Fruit fly (Drosophila melanogaster): Measurements from ENCODE around the gene fd96Ca.

The fd96Ca gene

dm6 chr3R:25049742-25050517 is 32.6 kb upstream of the fd96Ca start (continued):
- TF ChIP-seq Rel (GFP tag; optimal IDR thresholded peaks at IDR 0.05) (peak; percentile 80), Rel (tag; optimal IDR thresholded peaks at IDR 0.05) (peak; percentile 97), lola (GFP tag; optimal IDR thresholded peaks at IDR 0.05) (no peak), Hr78 (GFP tag; optimal IDR thresholded peaks at IDR 0.05) (no peak), CG32264 (GFP tag; optimal IDR thresholded peaks at IDR 0.05) (no peak), Hnf4 (GFP tag; optimal IDR thresholded peaks at IDR 0.05) (peak; percentile 55), Dfd (GFP tag; optimal IDR thresholded peaks at IDR 0.05) (no peak), rgr (GFP tag; optimal IDR thresholded peaks at IDR 0.05) (peak; percentile 61), OdsH (GFP tag; optimal IDR thresholded peaks at IDR 0.05) (peak; percentile 16), Hr83 (GFP tag; optimal IDR thresholded peaks at IDR 0.05; ENCODE audit: poor library complexity, severe bottlenecking) (peak; percentile 47), usp (GFP tag; optimal IDR thresholded peaks at IDR 0.05) (no peak), Jra (GFP tag; optimal IDR thresholded peaks at IDR 0.05) (peak; percentile 79), N (GFP tag; optimal IDR thresholded peaks at IDR 0.05) (peak; percentile 82), sage (GFP tag; optimal IDR thresholded peaks at IDR 0.05) (peak; percentile 84), HLH106 (tag; optimal IDR thresholded peaks at IDR 0.05) (peak; percentile 39), foxo (GFP tag; optimal IDR thresholded peaks at IDR 0.05) (peak; percentile 29 to 48), CrebA (GFP tag; optimal IDR thresholded peaks at IDR 0.05; ENCODE audit: borderline replicate concordance) (no peak)

- TF ChIP-seq N (GFP tag; optimal IDR thresholded peaks at IDR 0.05) (no peak), Hr78 (GFP tag; optimal IDR thresholded peaks at IDR 0.05) (no peak), Dif (GFP tag; optimal IDR thresholded peaks at IDR 0.05; ENCODE audit: partially characterized antibody) (no peak)
Measured at dm6 chr3R:25050649-25051048, 31.8 kb upstream of the fd96Ca start.

dm6 chr3R:25051441-25052097 is 30.9 kb upstream of the fd96Ca start:
- TF ChIP-seq Vsx2 (GFP tag; optimal IDR thresholded peaks at IDR 0.05; ENCODE audit: partially characterized antibody) = no peak
- TF ChIP-seq foxo (GFP tag; optimal IDR thresholded peaks at IDR 0.05) = no peak
- TF ChIP-seq dmrt93B (GFP tag; optimal IDR thresholded peaks at IDR 0.05) = no peak
- no peak for TF ChIP-seq Hnf4 (GFP tag; optimal IDR thresholded peaks at IDR 0.05)
- peak; percentile 24 for TF ChIP-seq h (GFP tag; optimal IDR thresholded peaks at IDR 0.05)

dm6 chr3R:25054451-25055188 is 27.9 kb upstream of the fd96Ca start, which contains the start of gene CG31109:
CG31109 (minus strand) TSS chr3R:25054653.
- TF ChIP-seq sv (GFP tag; optimal IDR thresholded peaks at IDR 0.05) (no peak), ey (GFP tag; optimal IDR thresholded peaks at IDR 0.05) (no peak), Hr83 (GFP tag; optimal IDR thresholded peaks at IDR 0.05; ENCODE audit: poor library complexity, severe bottlenecking) (peak; percentile 41), Sp1 (GFP tag; optimal IDR thresholded peaks at IDR 0.05) (no peak), Hr78 (GFP tag; optimal IDR thresholded peaks at IDR 0.05) (no peak), Mio (GFP tag; optimal IDR thresholded peaks at IDR 0.05) (no peak), HLH106 (tag; optimal IDR thresholded peaks at IDR 0.05) (peak; percentile 31), Abd-B (GFP tag; optimal IDR thresholded peaks at IDR 0.05) (no peak), foxo (GFP tag; optimal IDR thresholded peaks at IDR 0.05) (peak in 1 of 2 experiments; percentile 39), N (GFP tag; optimal IDR thresholded peaks at IDR 0.05) (no peak), jim (GFP tag; optimal IDR thresholded peaks at IDR 0.05) (no peak), Dif (GFP tag; optimal IDR thresholded peaks at IDR 0.05; ENCODE audit: partially characterized antibody) (no peak), rgr (GFP tag; optimal IDR thresholded peaks at IDR 0.05) (peak; percentile 55), Hnf4 (GFP tag; optimal IDR thresholded peaks at IDR 0.05) (peak; percentile 46), dmrt93B (GFP tag; optimal IDR thresholded peaks at IDR 0.05) (no peak), tai (GFP tag; optimal IDR thresholded peaks at IDR 0.05) (peak; percentile 4), woc (GFP tag; optimal IDR thresholded peaks at IDR 0.05) (peak; percentile 7), br (GFP tag; optimal IDR thresholded peaks at IDR 0.05) (no peak), dsf (GFP tag; optimal IDR thresholded peaks at IDR 0.05; ENCODE audit: borderline replicate concordance) (no peak), Jra (GFP tag; optimal IDR thresholded peaks at IDR 0.05) (no peak), CG9705 (GFP tag; optimal IDR thresholded peaks at IDR 0.05) (peak; percentile 32), pan (optimal IDR thresholded peaks at IDR 0.05) (no peak), Dfd (GFP tag; optimal IDR thresholded peaks at IDR 0.05) (no peak), brk (GFP tag; optimal IDR thresholded peaks at IDR 0.05) (peak; percentile 27), Vsx2 (GFP tag; optimal IDR thresholded peaks at IDR 0.05; ENCODE audit: partially characterized antibody) (no peak), usp (GFP tag; optimal IDR thresholded peaks at IDR 0.05) (no peak), Rel (GFP tag; optimal IDR thresholded peaks at IDR 0.05) (no peak), Rel (tag; optimal IDR thresholded peaks at IDR 0.05) (peak; percentile 2), h (GFP tag; optimal IDR thresholded peaks at IDR 0.05) (peak; percentile 18), psq (GFP tag; optimal IDR thresholded peaks at IDR 0.05) (no peak), OdsH (GFP tag; optimal IDR thresholded peaks at IDR 0.05) (no peak), CrebA (GFP tag; optimal IDR thresholded peaks at IDR 0.05; ENCODE audit: borderline replicate concordance) (no peak), sage (GFP tag; optimal IDR thresholded peaks at IDR 0.05) (no peak)
